Fruit fly (Drosophila melanogaster) whole organism, pupa: ENCODE results near the gene RPA1.

Experiments
- CG10348 ChIP-seq: fragments of 200-800 bp; sonication (Bioruptor generic); IDR thresholded peaks from 2 replicates; pipeline ENCODE4 v1.3.6; 2022; ENCODE audit warnings: missing biosample characterization, missing genetic modification characterization
- CG12605 ChIP-seq: fragments of 200-800 bp; sonication (Bioruptor generic); IDR thresholded peaks from 2 replicates; pipeline ENCODE4 v1.3.6; 2022; ENCODE audit warnings: missing biosample characterization, missing genetic modification characterization
- CG14655 ChIP-seq: fragments of 200-800 bp; sonication (Bioruptor generic); optimal IDR thresholded peaks from 3 replicates; lab custom pipeline; 2017; ENCODE audit warnings: mild to moderate bottlenecking, missing biosample characterization, missing genetic modification reagents, missing genetic modification characterization
- CG17806 ChIP-seq: fragments of 200-800 bp; sonication (Bioruptor generic); optimal IDR thresholded peaks from 2 replicates; lab custom pipeline; 2018; ENCODE audit warnings: missing biosample characterization, mild to moderate bottlenecking, missing genetic modification characterization, moderate library complexity
- CG8159 ChIP-seq: fragments of 200-800 bp; sonication (Bioruptor generic); optimal IDR thresholded peaks from 3 replicates; lab custom pipeline; 2018; ENCODE audit warnings: missing biosample characterization, mild to moderate bottlenecking, missing genetic modification characterization, moderate library complexity
- CG8301 ChIP-seq: fragments of 200-800 bp; sonication (Bioruptor generic); optimal IDR thresholded peaks from 2 replicates; lab custom pipeline; 2018; ENCODE audit warnings: missing biosample characterization, mild to moderate bottlenecking, missing genetic modification characterization
- EcR ChIP-seq: fragments of 200-800 bp; sonication (Bioruptor generic); optimal IDR thresholded peaks from 3 replicates; lab custom pipeline; 2019; ENCODE audit warnings: missing biosample characterization, missing genetic modification characterization, mild to moderate bottlenecking, moderate library complexity, missing genetic modification reagents
- Ets98B ChIP-seq: fragments of 200-800 bp; sonication (Bioruptor generic); IDR thresholded peaks from 2 replicates; pipeline ENCODE4 v1.3.6; 2022; ENCODE audit warnings: missing biosample characterization, missing genetic modification characterization
- Pif1A ChIP-seq: fragments of 200-800 bp; sonication (Bioruptor generic); optimal IDR thresholded peaks from 3 replicates; lab custom pipeline; 2016; ENCODE audit warnings: missing biosample characterization, missing genetic modification characterization
- Pif1B ChIP-seq: fragments of 200-800 bp; sonication (Bioruptor generic); optimal IDR thresholded peaks from 3 replicates; lab custom pipeline; 2016; ENCODE audit warnings: missing biosample characterization, missing genetic modification characterization
- Snoo ChIP-seq: fragments of 200-800 bp; sonication (Bioruptor generic); optimal IDR thresholded peaks from 3 replicates; lab custom pipeline; 2017; ENCODE audit warnings: missing biosample characterization, mild to moderate bottlenecking, missing genetic modification characterization, inconsistent platforms
- gl ChIP-seq: fragments of 200-800 bp; sonication (Bioruptor generic); optimal IDR thresholded peaks from 2 replicates; lab custom pipeline; 2018; ENCODE audit warnings: missing biosample characterization, mild to moderate bottlenecking, missing genetic modification characterization

- no peak for TF ChIP-seq CG17806 (tag; lab: Kevin White, UChicago)
- TF ChIP-seq Snoo (tag; lab: Kevin White, UChicago) = no peak
- TF ChIP-seq gl (tag; lab: Kevin White, UChicago) = no peak
- TF ChIP-seq Ets98B (GFP tag; lab: Robert Waterston, UW) = no peak
- no peak for TF ChIP-seq Pif1B (GFP tag; lab: Kevin White, UChicago)
- no peak for TF ChIP-seq CG12605 (GFP tag; lab: Robert Waterston, UW)
- TF ChIP-seq CG10348 (GFP tag; lab: Robert Waterston, UW) = no peak
- no peak for TF ChIP-seq CG8159 (tag; lab: Kevin White, UChicago)
- TF ChIP-seq CG14655 (GFP tag; lab: Kevin White, UChicago) = no peak
- TF ChIP-seq Pif1A (GFP tag; lab: Kevin White, UChicago) = no peak
- no peak for TF ChIP-seq CG8301 (tag; lab: Kevin White, UChicago)
- TF ChIP-seq EcR (GFP tag; lab: Kevin White, UChicago) = no peak
These were observed 48.8 kb upstream of the RPA1 start, which contains the start of gene CG7483 for dm6 chr3R:8313038-8313437.
